Worm (Caenorhabditis elegans): ENCODE measurements around the gene nspc-16.

DNA sequence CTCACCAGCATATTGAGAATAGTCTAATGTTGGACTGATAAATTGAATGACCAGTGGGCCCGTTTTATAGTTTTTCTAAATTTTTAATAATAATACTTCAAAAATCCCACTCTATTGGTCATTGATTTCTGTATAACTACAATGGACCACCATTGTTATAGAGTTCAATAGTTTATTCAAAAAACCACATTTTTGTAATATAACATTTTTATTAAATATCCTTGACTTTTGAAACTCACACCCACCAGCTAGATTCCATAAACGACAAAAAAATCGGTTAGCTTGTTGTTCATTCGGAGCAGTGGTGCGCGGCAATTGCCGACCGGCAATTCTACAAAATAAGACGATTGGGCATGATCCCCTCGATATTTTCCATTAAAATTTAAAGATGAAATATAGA lies 4.2 kb downstream of the nspc-16 start, which contains the start of gene nspc-18:
- TF ChIP-seq aly-1 (tag; optimal IDR thresholded peaks at IDR 0.05) (no peak), hmg-4 (GFP tag; optimal IDR thresholded peaks at IDR 0.05) (no peak), ama-1 (optimal IDR thresholded peaks at IDR 0.05) (no peak), hnd-1 (tag; optimal IDR thresholded peaks at IDR 0.05) (no peak), ets-7 (tag; optimal IDR thresholded peaks at IDR 0.05) (no peak), ceh-13 (GFP tag; optimal IDR thresholded peaks at IDR 0.05) (no peak), ceh-36 (tag; optimal IDR thresholded peaks at IDR 0.05) (no peak), tra-4 (tag; optimal IDR thresholded peaks at IDR 0.05) (no peak), B0310.2 (tag; optimal IDR thresholded peaks at IDR 0.05) (no peak), hmbx-1 (tag; optimal IDR thresholded peaks at IDR 0.05) (no peak)
